Fruit fly (Drosophila melanogaster) whole organism: Measurements from ENCODE around the gene Cpr76Bb.

Experiments used
- CG8478 ChIP-seq: fragments of >200 bp; optimal IDR thresholded peaks from 2 replicates; lab custom pipeline; 2018; ENCODE audit warnings: inconsistent platforms
- EcR ChIP-seq, 2 experiments: fragments of >200 bp; optimal IDR thresholded peaks; 2 replicates each; lab custom pipeline; 2017; ENCODE audit warnings: missing biosample characterization in 2 of 2, missing genetic modification characterization in 2 of 2, missing genetic modification reagents in 2 of 2
- psq ChIP-seq: fragments of >200 bp; optimal IDR thresholded peaks from 2 replicates; lab custom pipeline; 2017
- usp ChIP-seq: fragments of >200 bp; optimal IDR thresholded peaks from 2 replicates; lab custom pipeline; 2017; ENCODE audit warnings: missing biosample characterization, missing genetic modification characterization, mixed read lengths

- TF ChIP-seq psq (lab: Kevin White, UChicago) (no peak), EcR (GFP tag; optimal IDR thresholded peaks at IDR 0.05; lab: Kevin White, UChicago) (no peak), CG8478 (lab: Kevin White, UChicago) (no peak), usp (GFP tag; lab: Kevin White, UChicago) (no peak)
Measured at dm6 chr3L:19504719-19505118, 14.7 kb upstream of the Cpr76Bb start.
